Worm (Caenorhabditis elegans): ENCODE data around the gene arcp-1.

arcp-1 gene

DNA sequence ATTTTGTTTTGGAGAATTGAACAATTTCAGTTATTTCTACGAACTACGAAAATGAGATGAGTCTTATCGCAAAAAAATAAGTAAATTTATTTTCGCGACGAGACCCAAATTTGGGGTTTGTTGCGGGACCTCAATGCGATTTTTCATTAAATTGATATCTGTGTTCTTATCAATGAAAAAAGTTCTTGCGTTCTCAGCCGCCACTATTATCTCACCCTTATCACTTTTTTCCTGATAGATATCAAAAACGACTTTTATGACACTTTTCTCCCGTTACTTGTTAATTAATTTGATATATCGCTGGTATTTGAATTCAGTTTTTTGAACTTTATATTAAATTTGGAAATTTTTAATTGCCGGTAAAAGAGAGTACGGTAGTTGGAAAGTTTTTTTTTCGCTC is 15.8 kb downstream of the arcp-1 start:
- no peak for TF ChIP-seq daf-12 (tag; optimal IDR thresholded peaks at IDR 0.05)
- no peak for TF ChIP-seq pqm-1 (tag; optimal IDR thresholded peaks at IDR 0.05)
- no peak for TF ChIP-seq eor-1 (tag; optimal IDR thresholded peaks at IDR 0.05)
- no peak for TF ChIP-seq nfya-1 (tag; optimal IDR thresholded peaks at IDR 0.05; ENCODE audit: insufficient read depth)
- TF ChIP-seq tbx-2 (tag; optimal IDR thresholded peaks at IDR 0.05): no peak
- TF ChIP-seq ztf-11 (tag; optimal IDR thresholded peaks at IDR 0.05): no peak
- TF ChIP-seq ceh-82 (tag; optimal IDR thresholded peaks at IDR 0.05): no peak
- TF ChIP-seq nhr-25 (tag; optimal IDR thresholded peaks at IDR 0.05): no peak
- TF ChIP-seq ceh-9 (tag; optimal IDR thresholded peaks at IDR 0.05): no peak
- no peak for TF ChIP-seq ceh-16 (tag; optimal IDR thresholded peaks at IDR 0.05)
- TF ChIP-seq snpc-4 (tag; optimal IDR thresholded peaks at IDR 0.05): no peak

DNA sequence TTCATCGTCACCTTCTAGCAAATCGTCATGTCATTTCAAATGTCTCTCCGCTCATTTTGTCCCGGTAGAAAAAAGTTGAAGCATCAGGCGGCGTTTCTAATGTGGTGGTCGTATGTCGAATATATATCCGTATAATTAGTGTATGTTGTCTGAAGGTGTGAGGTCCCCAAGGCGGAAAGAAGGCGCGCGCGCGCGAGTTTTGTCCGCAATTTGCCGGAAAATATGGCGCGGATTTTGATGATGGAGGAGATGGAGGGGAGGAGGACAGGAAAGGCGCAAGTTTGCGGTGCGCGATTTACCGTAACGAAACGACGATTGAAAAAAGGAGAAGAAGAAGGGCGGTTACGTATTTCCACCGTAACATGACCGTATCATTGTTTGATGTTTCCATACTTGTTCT is 17.1 kb downstream of the arcp-1 start:
- TF ChIP-seq nfya-1 (tag; optimal IDR thresholded peaks at IDR 0.05; ENCODE audit: insufficient read depth) (no peak), R02D3.7 (tag; optimal IDR thresholded peaks at IDR 0.05) (no peak), daf-12 (tag; optimal IDR thresholded peaks at IDR 0.05) (no peak), ceh-9 (tag; optimal IDR thresholded peaks at IDR 0.05) (no peak), nhr-67 (tag; optimal IDR thresholded peaks at IDR 0.05) (no peak), pqm-1 (tag; optimal IDR thresholded peaks at IDR 0.05) (no peak), nhr-76 (tag; optimal IDR thresholded peaks at IDR 0.05) (no peak), tbx-2 (tag; optimal IDR thresholded peaks at IDR 0.05) (no peak), nhr-12 (tag; optimal IDR thresholded peaks at IDR 0.05) (no peak), elt-1 (tag; optimal IDR thresholded peaks at IDR 0.05) (no peak), egl-27 (tag; optimal IDR thresholded peaks at IDR 0.05) (no peak), elt-3 (tag; optimal IDR thresholded peaks at IDR 0.05) (no peak), zag-1 (tag; optimal IDR thresholded peaks at IDR 0.05) (no peak)

DNA sequence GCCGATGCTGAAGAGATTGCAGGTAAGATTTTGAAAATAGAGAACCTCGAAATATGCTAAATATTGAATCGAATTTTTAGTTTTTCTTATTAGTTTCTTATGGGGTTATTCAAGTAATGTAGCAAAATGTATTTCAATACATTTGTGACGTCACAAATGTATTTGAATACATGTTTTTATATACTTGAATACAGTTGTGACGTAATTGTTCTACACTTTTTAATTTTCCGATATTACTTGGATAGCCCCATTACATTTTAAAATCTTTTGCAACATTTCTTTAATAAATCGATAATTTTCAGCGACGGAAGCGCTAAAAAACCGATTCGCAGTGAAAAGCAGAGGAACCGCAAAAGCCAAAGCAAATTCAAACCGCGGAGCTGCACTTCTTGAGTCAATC is 20.9 kb downstream of the arcp-1 start:
- TF ChIP-seq skn-1 (tag; optimal IDR thresholded peaks at IDR 0.05) (no peak), sea-2 (GFP tag; optimal IDR thresholded peaks at IDR 0.05) (no peak), ceh-82 (tag; optimal IDR thresholded peaks at IDR 0.05) (no peak), nhr-67 (tag; optimal IDR thresholded peaks at IDR 0.05) (no peak), nhr-12 (tag; optimal IDR thresholded peaks at IDR 0.05) (no peak), jun-1 (tag; optimal IDR thresholded peaks at IDR 0.05) (no peak), egl-5 (tag; optimal IDR thresholded peaks at IDR 0.05) (no peak), nhr-43 (tag; optimal IDR thresholded peaks at IDR 0.05; ENCODE audit: poor library complexity, severe bottlenecking) (no peak), eor-1 (tag; optimal IDR thresholded peaks at IDR 0.05) (no peak), elt-2 (tag; optimal IDR thresholded peaks at IDR 0.05) (no peak), lsy-12 (tag; optimal IDR thresholded peaks at IDR 0.05) (no peak)

DNA sequence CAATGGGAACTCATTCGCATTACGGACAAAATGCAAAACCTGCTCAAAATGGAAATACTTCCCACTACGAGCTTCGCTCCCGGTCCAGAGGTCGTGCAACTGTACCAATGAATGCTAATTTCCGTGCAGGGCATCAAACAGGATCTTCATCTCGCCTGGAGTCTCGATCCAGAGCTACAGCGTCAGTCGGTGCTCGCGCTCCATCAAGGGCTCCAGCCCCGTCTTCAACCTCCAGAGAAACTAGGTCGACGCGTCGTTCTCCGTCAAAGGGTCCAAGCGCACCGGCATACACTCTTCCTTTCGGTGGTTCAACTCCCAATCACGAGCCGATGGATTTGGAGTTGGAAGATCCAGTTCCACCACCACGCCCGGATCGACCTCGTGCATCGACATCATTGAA is 21.5 kb downstream of the arcp-1 start:
- TF ChIP-seq elt-2 (tag; optimal IDR thresholded peaks at IDR 0.05) (no peak), tbx-2 (tag; optimal IDR thresholded peaks at IDR 0.05) (no peak), lin-39 (tag; optimal IDR thresholded peaks at IDR 0.05) (no peak), mml-1 (tag; optimal IDR thresholded peaks at IDR 0.05) (no peak), egl-5 (tag; optimal IDR thresholded peaks at IDR 0.05) (no peak), nhr-23 (tag; optimal IDR thresholded peaks at IDR 0.05) (no peak), aly-2 (tag; optimal IDR thresholded peaks at IDR 0.05) (no peak), sea-2 (GFP tag; optimal IDR thresholded peaks at IDR 0.05) (no peak), egl-27 (tag; optimal IDR thresholded peaks at IDR 0.05) (no peak), elt-1 (tag; optimal IDR thresholded peaks at IDR 0.05) (no peak), ceh-82 (tag; optimal IDR thresholded peaks at IDR 0.05) (no peak), fkh-10 (GFP tag; optimal IDR thresholded peaks at IDR 0.05) (no peak), unc-62 (GFP tag; optimal IDR thresholded peaks at IDR 0.05) (no peak), pqm-1 (tag; optimal IDR thresholded peaks at IDR 0.05) (no peak), R02D3.7 (tag; optimal IDR thresholded peaks at IDR 0.05) (no peak), ama-1 (optimal IDR thresholded peaks at IDR 0.05) (no peak), ceh-16 (tag; optimal IDR thresholded peaks at IDR 0.05) (no peak), ztf-11 (tag; optimal IDR thresholded peaks at IDR 0.05) (no peak), ztf-4 (tag; optimal IDR thresholded peaks at IDR 0.05) (no peak), nhr-25 (tag; optimal IDR thresholded peaks at IDR 0.05) (no peak)

DNA sequence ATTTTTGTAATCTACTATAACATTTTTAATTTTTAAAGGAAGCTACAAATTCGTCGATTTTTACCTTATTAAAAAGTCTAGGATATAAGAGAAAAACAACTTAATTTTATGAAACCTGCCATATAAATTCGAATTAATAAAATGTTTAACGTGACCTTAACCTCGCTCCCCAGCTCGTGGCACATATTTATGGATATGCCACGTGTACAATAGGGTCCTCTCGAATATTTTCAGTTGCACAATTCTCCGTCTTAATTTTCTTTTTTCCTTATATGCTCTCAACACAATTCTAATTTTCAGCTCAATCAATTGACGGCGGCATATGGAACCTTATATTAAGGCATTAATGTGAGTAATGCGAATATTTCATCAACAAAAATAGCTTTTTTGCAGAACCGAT is 22.9 kb downstream of the arcp-1 start, which contains the start of gene F34D10.4:
F34D10.4 (plus strand) TSS at position 301 of the 400 bp plus-strand sequence.
- peak; percentile 50 for TF ChIP-seq nhr-43 (tag; optimal IDR thresholded peaks at IDR 0.05; ENCODE audit: poor library complexity, severe bottlenecking)
- TF ChIP-seq eor-1 (tag; optimal IDR thresholded peaks at IDR 0.05): no peak
- no peak for TF ChIP-seq R02D3.7 (tag; optimal IDR thresholded peaks at IDR 0.05)
- no peak for TF ChIP-seq ztf-4 (tag; optimal IDR thresholded peaks at IDR 0.05)
- TF ChIP-seq nhr-237 (tag; optimal IDR thresholded peaks at IDR 0.05): no peak
